Worm (Caenorhabditis elegans) whole organism, early embryonic: ENCODE measurements around the gene nmr-2.
A peak's percentile ranks its signal among the peaks of the same experiment; 100 is the strongest.
"Not testable (repeated sequence)": the region's sequence is repeated elsewhere in the genome, so short reads cannot be mapped to it uniquely, and the experiment has no call there.

ENCODE experiments used
- B0310.2 ChIP-seq: sonication (generic microtip); optimal IDR thresholded peaks from 2 replicates; lab custom pipeline; 2016; ENCODE audit warnings: mild to moderate bottlenecking, missing genetic modification characterization, missing compliant biosample characterization
- F13C5.2 ChIP-seq: sonication (generic microtip); optimal IDR thresholded peaks from 2 replicates; lab custom pipeline; 2017; ENCODE audit warnings: mild to moderate bottlenecking, missing genetic modification characterization, inconsistent platforms, missing compliant biosample characterization
- aly-1 ChIP-seq: sonication (generic microtip); optimal IDR thresholded peaks from 2 replicates; lab custom pipeline; 2016; ENCODE audit warnings: missing genetic modification characterization, missing compliant biosample characterization
- ama-1 ChIP-seq: fragments of 150-350 bp; optimal IDR thresholded peaks from 2 replicates; lab custom pipeline; 2014
- ceh-13 ChIP-seq: fragments of 200-800 bp; sonication (Bioruptor generic); optimal IDR thresholded peaks from 2 replicates; lab custom pipeline; 2018; ENCODE audit warnings: mild to moderate bottlenecking, missing genetic modification characterization, missing compliant biosample characterization
- ceh-36 ChIP-seq: sonication (generic microtip); optimal IDR thresholded peaks from 2 replicates; lab custom pipeline; 2016; ENCODE audit warnings: missing genetic modification characterization, inconsistent platforms, missing compliant biosample characterization
- ets-7 ChIP-seq: sonication (generic microtip); optimal IDR thresholded peaks from 2 replicates; lab custom pipeline; 2016; ENCODE audit warnings: missing genotype, missing genetic modification characterization, missing compliant biosample characterization
- flt-1 ChIP-seq: fragments of 200-800 bp; sonication (Bioruptor generic); IDR thresholded peaks from 2 replicates; pipeline ENCODE4 v1.3.6; 2022; ENCODE audit warnings: missing genetic modification characterization, missing compliant biosample characterization
- hmbx-1 ChIP-seq: sonication (generic microtip); optimal IDR thresholded peaks from 2 replicates; lab custom pipeline; 2016; ENCODE audit warnings: mild to moderate bottlenecking, missing genetic modification characterization, missing compliant biosample characterization
- hmg-4 ChIP-seq: fragments of 200-800 bp; sonication (Bioruptor generic); optimal IDR thresholded peaks from 2 replicates; lab custom pipeline; 2018; ENCODE audit warnings: mild to moderate bottlenecking, missing genetic modification characterization, missing compliant biosample characterization
- hnd-1 ChIP-seq: sonication (generic microtip); optimal IDR thresholded peaks from 2 replicates; lab custom pipeline; 2016; ENCODE audit warnings: missing genetic modification characterization, missing compliant biosample characterization
- pes-1 ChIP-seq: fragments of 200-800 bp; sonication (Bioruptor generic); IDR thresholded peaks from 2 replicates; pipeline ENCODE4 v1.3.6; 2022; ENCODE audit warnings: missing genetic modification reagents, missing genetic modification characterization, missing compliant biosample characterization
- scrt-1 ChIP-seq: fragments of 200-800 bp; sonication (Bioruptor generic); IDR thresholded peaks from 2 replicates; pipeline ENCODE4 v1.3.6; 2022; ENCODE audit warnings: missing genetic modification characterization, missing compliant biosample characterization
- sea-1 ChIP-seq: fragments of 200-800 bp; sonication (Bioruptor generic); conservative IDR thresholded peaks from 2 replicates; pipeline ENCODE4 v1.3.6; 2022; ENCODE audit warnings: missing genetic modification characterization, missing compliant biosample characterization
- tbx-11 ChIP-seq: fragments of 200-800 bp; sonication (Bioruptor generic); IDR thresholded peaks from 2 replicates; pipeline ENCODE4 v1.3.6; 2022; ENCODE audit warnings: missing genetic modification characterization, missing compliant biosample characterization
- tbx-37 ChIP-seq: fragments of 200-800 bp; sonication (Bioruptor generic); conservative IDR thresholded peaks from 2 replicates; pipeline ENCODE4 v1.3.6; 2022; ENCODE audit warnings: missing genetic modification reagents, missing genetic modification characterization, missing compliant biosample characterization
- tra-4 ChIP-seq: sonication (generic microtip); optimal IDR thresholded peaks from 2 replicates; lab custom pipeline; 2017; ENCODE audit warnings: missing genetic modification characterization, missing compliant biosample characterization

The nmr-2 gene

ce11 chrV:15054733-15055132 lies 43.3 kb upstream of the nmr-2 start:
- TF ChIP-seq flt-1 (no peak), sea-1 (GFP tag; lab: Robert Waterston, UW) (no peak), hmg-4 (GFP tag; lab: Kevin White, UChicago) (no peak), aly-1 (tag; lab: Kevin White, UChicago) (no peak), ceh-36 (tag; lab: Kevin White, UChicago) (no peak), F13C5.2 (no peak), ceh-13 (no peak), hmbx-1 (tag; lab: Kevin White, UChicago) (no peak), hnd-1 (tag; lab: Kevin White, UChicago) (no peak), tbx-11 (GFP tag; lab: Robert Waterston, UW) (no peak)

ce11 chrV:15052368-15052767 lies 40.9 kb upstream of the nmr-2 start, which contains the start of the genes fbxa-82 and C25D7.5:
TSS of gene fbxa-82 (minus strand) at chrV:15052530.
TSS of gene C25D7.5 (plus strand) at chrV:15052650.
- TF ChIP-seq ceh-36 (tag; lab: Kevin White, UChicago) (no peak), tbx-37 (GFP tag; lab: Robert Waterston, UW) (no peak), flt-1 (no peak), sea-1 (GFP tag; lab: Robert Waterston, UW) (no peak), tra-4 (no peak), ama-1 (lab: Kevin White, UChicago) (no peak), hmg-4 (GFP tag; lab: Kevin White, UChicago) (no peak), hnd-1 (tag; lab: Kevin White, UChicago) (no peak), ets-7 (no peak), scrt-1 (GFP tag; lab: Robert Waterston, UW) (no peak), aly-1 (tag; lab: Kevin White, UChicago) (no peak), hmbx-1 (tag; lab: Kevin White, UChicago) (no peak), B0310.2 (no peak), pes-1 (GFP tag; lab: Robert Waterston, UW) (no peak), tbx-11 (GFP tag; lab: Robert Waterston, UW) (no peak), F13C5.2 (no peak), ceh-13 (no peak)

- no peak for TF ChIP-seq hnd-1 (tag; lab: Kevin White, UChicago)
- TF ChIP-seq tbx-37 (GFP tag; lab: Robert Waterston, UW), result no peak
- no peak for TF ChIP-seq hmbx-1 (tag; lab: Kevin White, UChicago)
- TF ChIP-seq hmg-4 (GFP tag; lab: Kevin White, UChicago), result no peak
- TF ChIP-seq ets-7, result no peak
- TF ChIP-seq flt-1, result no peak
- TF ChIP-seq tbx-11 (GFP tag; lab: Robert Waterston, UW), result no peak
- no peak for TF ChIP-seq F13C5.2
- no peak for TF ChIP-seq tra-4
- TF ChIP-seq ceh-13, result no peak
These were observed 40.3 kb upstream of the nmr-2 start for ce11 chrV:15051720-15052119.

- TF ChIP-seq tbx-37 (GFP tag; lab: Robert Waterston, UW) (no peak), B0310.2 (no peak), ceh-13 (no peak), ceh-36 (tag; lab: Kevin White, UChicago) (no peak), flt-1 (no peak), F13C5.2 (no peak), ama-1 (lab: Kevin White, UChicago) (no peak), hmbx-1 (tag; lab: Kevin White, UChicago) (no peak)
These were observed 36.6 kb upstream of the nmr-2 start, which contains the start of gene sdc-3 for ce11 chrV:15048107-15048506. TSS of gene sdc-3 (minus strand) at chrV:15048207.

- TF ChIP-seq aly-1 (tag; lab: Kevin White, UChicago); pes-1 (GFP tag; lab: Robert Waterston, UW); ceh-13: not testable (repeated sequence)
These were observed 25.3 kb upstream of the nmr-2 start, which contains the start of gene melo-3 for ce11 chrV:15036769-15037168. TSS of gene melo-3 (minus strand) at chrV:15036869.

ce11 chrV:15031373-15031772 lies 19.9 kb upstream of the nmr-2 start, which contains the start of gene cng-1:
TSS of gene cng-1 (minus strand) at chrV:15031473.
- not testable (repeated sequence) for TF ChIP-seq ets-7; tbx-11 (GFP tag; lab: Robert Waterston, UW); aly-1 (tag; lab: Kevin White, UChicago)

ce11 chrV:15028896-15029519 lies 17.5 kb upstream of the nmr-2 start, which contains the start of gene F14H8.8:
TSS of gene F14H8.8 (plus strand) at chrV:15029469.
- no peak for TF ChIP-seq tra-4
- peak; percentile 2 for TF ChIP-seq ceh-36 (tag; lab: Kevin White, UChicago)
- TF ChIP-seq pes-1 (GFP tag; lab: Robert Waterston, UW), result no peak
- TF ChIP-seq hmg-4 (GFP tag; lab: Kevin White, UChicago), result peak; percentile 12
- TF ChIP-seq sea-1 (GFP tag; lab: Robert Waterston, UW), result no peak
- TF ChIP-seq hnd-1 (tag; lab: Kevin White, UChicago), result no peak
- TF ChIP-seq ets-7, result no peak
- TF ChIP-seq tbx-37 (GFP tag; lab: Robert Waterston, UW), result no peak
- no peak for TF ChIP-seq flt-1
- TF ChIP-seq F13C5.2, result no peak

- TF ChIP-seq tbx-11 (GFP tag; lab: Robert Waterston, UW) (no peak), scrt-1 (GFP tag; lab: Robert Waterston, UW) (no peak), ama-1 (lab: Kevin White, UChicago) (no peak)
These were observed 12.1 kb upstream of the nmr-2 start, which contains the start of gene F14H8.4 for ce11 chrV:15023544-15023943. TSS of gene F14H8.4 (plus strand) at chrV:15023844.
